Fruit fly (Drosophila melanogaster) whole organism, embryonic: ENCODE measurements around the gene CG33288.

Experiments used
- CG11723 ChIP-seq: fragments of 200-800 bp; sonication (Bioruptor generic); optimal IDR thresholded peaks from 2 replicates; lab custom pipeline; 2017; ENCODE audit warnings: missing biosample characterization, mild to moderate bottlenecking, missing genetic modification characterization
- CG15696 ChIP-seq: fragments of 200-800 bp; sonication (Bioruptor generic); optimal IDR thresholded peaks from 2 replicates; lab custom pipeline; 2019; ENCODE audit warnings: missing biosample characterization, mild to moderate bottlenecking, missing genetic modification characterization, moderate library complexity
- CG17361 ChIP-seq: fragments of 200-800 bp; sonication (Bioruptor generic); IDR thresholded peaks from 3 replicates; pipeline ENCODE4 v1.3.6; 2022; ENCODE audit warnings: missing biosample characterization, missing genetic modification characterization
- CG18476 ChIP-seq: fragments of 200-800 bp; sonication (Bioruptor generic); optimal IDR thresholded peaks from 2 replicates; lab custom pipeline; 2016; ENCODE audit warnings: missing biosample characterization, mild to moderate bottlenecking, missing genetic modification characterization
- CG18599 ChIP-seq: fragments of 200-800 bp; sonication (Bioruptor generic); optimal IDR thresholded peaks from 3 replicates; lab custom pipeline; 2017; ENCODE audit warnings: missing biosample characterization, missing genetic modification characterization, mild to moderate bottlenecking, moderate library complexity, missing genetic modification reagents
- CG2129 ChIP-seq: fragments of 200-800 bp; sonication (Bioruptor generic); IDR thresholded peaks from 2 replicates; pipeline ENCODE4 v1.3.6; 2022; ENCODE audit warnings: missing biosample characterization, missing genetic modification characterization; ENCODE audit not compliant: partially characterized antibody
- CG32767 ChIP-seq: fragments of 200-800 bp; sonication (Bioruptor generic); IDR thresholded peaks from 2 replicates; pipeline ENCODE4 v1.3.6; 2022; ENCODE audit warnings: missing biosample characterization, missing genetic modification characterization
- CG34224 ChIP-seq: fragments of 200-800 bp; sonication (Bioruptor generic); IDR thresholded peaks from 3 replicates; pipeline ENCODE4 v1.3.6; 2022; ENCODE audit warnings: missing biosample characterization, missing genetic modification characterization; ENCODE audit not compliant: partially characterized antibody
- CG34422 ChIP-seq: fragments of 200-800 bp; sonication (Bioruptor generic); IDR thresholded peaks from 3 replicates; pipeline ENCODE4 v1.3.6; 2022; ENCODE audit warnings: missing biosample characterization, missing genetic modification characterization
- CG6765 ChIP-seq: fragments of 200-800 bp; sonication (Bioruptor generic); optimal IDR thresholded peaks from 3 replicates; lab custom pipeline; 2017; ENCODE audit warnings: missing biosample characterization, mild to moderate bottlenecking, missing genetic modification characterization
- CG7372 ChIP-seq: fragments of 200-800 bp; sonication (Bioruptor generic); IDR thresholded peaks from 2 replicates; pipeline ENCODE4 v1.3.6; 2022; ENCODE audit warnings: missing biosample characterization, missing genetic modification characterization
- CG8924 ChIP-seq: fragments of 200-800 bp; optimal IDR thresholded peaks from 3 replicates; lab custom pipeline; 2019; ENCODE audit warnings: missing biosample characterization, mild to moderate bottlenecking, missing genetic modification characterization, moderate library complexity
- CG9215 ChIP-seq: fragments of 200-800 bp; sonication (Bioruptor generic); IDR thresholded peaks from 2 replicates; pipeline ENCODE4 v1.3.6; 2022; ENCODE audit warnings: missing biosample characterization, missing genetic modification characterization
- CG9437 ChIP-seq: fragments of 200-800 bp; sonication (Bioruptor generic); optimal IDR thresholded peaks from 2 replicates; lab custom pipeline; 2018; ENCODE audit warnings: missing biosample characterization, mild to moderate bottlenecking, missing genetic modification characterization
- CHES-1-like ChIP-seq: fragments of 200-800 bp; sonication (Bioruptor generic); optimal IDR thresholded peaks from 2 replicates; lab custom pipeline; 2016; ENCODE audit warnings: missing biosample characterization, missing genetic modification characterization
- ERR ChIP-seq: fragments of 200-800 bp; sonication (Bioruptor generic); optimal IDR thresholded peaks from 2 replicates; lab custom pipeline; 2016; ENCODE audit warnings: missing biosample characterization, missing genetic modification characterization
- H2.0 ChIP-seq: fragments of 200-800 bp; sonication (Bioruptor generic); IDR thresholded peaks from 2 replicates; pipeline ENCODE4 v1.3.6; 2022; ENCODE audit warnings: missing biosample characterization, missing genetic modification characterization
- HLH4C ChIP-seq: fragments of 200-800 bp; sonication (Bioruptor generic); IDR thresholded peaks from 3 replicates; pipeline ENCODE4 v1.3.6; 2022; ENCODE audit warnings: missing biosample characterization, missing genetic modification characterization; ENCODE audit not compliant: partially characterized antibody
- HLHmδ ChIP-seq: fragments of 200-800 bp; sonication (Bioruptor generic); optimal IDR thresholded peaks from 2 replicates; lab custom pipeline; 2018; ENCODE audit warnings: missing biosample characterization, mild to moderate bottlenecking, missing genetic modification characterization, moderate library complexity
- Hmx ChIP-seq: fragments of 200-800 bp; sonication (Bioruptor generic); optimal IDR thresholded peaks from 2 replicates; lab custom pipeline; 2016; ENCODE audit warnings: missing biosample characterization, missing genetic modification characterization
- MBD-R2 ChIP-seq: fragments of 200-800 bp; sonication (Bioruptor generic); IDR thresholded peaks from 2 replicates; pipeline ENCODE4 v1.3.6; 2022; ENCODE audit warnings: missing biosample characterization, missing genetic modification characterization
- Max ChIP-seq: fragments of 200-800 bp; sonication (Bioruptor generic); optimal IDR thresholded peaks from 2 replicates; lab custom pipeline; 2016; ENCODE audit warnings: missing biosample characterization, mild to moderate bottlenecking, missing genetic modification characterization
- Oaz ChIP-seq: fragments of 200-800 bp; sonication (Bioruptor generic); IDR thresholded peaks from 2 replicates; pipeline ENCODE4 v1.3.6; 2022; ENCODE audit warnings: missing biosample characterization, missing genetic modification characterization
- Oli ChIP-seq: fragments of 200-800 bp; sonication (Bioruptor generic); optimal IDR thresholded peaks from 2 replicates; lab custom pipeline; 2018; ENCODE audit warnings: missing biosample characterization, mild to moderate bottlenecking, missing genetic modification characterization, moderate library complexity
- Opbp ChIP-seq: fragments of 200-800 bp; sonication (Bioruptor generic); IDR thresholded peaks from 3 replicates; pipeline ENCODE4 v1.3.6; 2022; ENCODE audit warnings: missing biosample characterization, missing genetic modification characterization; ENCODE audit not compliant: partially characterized antibody
- Rfx ChIP-seq: fragments of 200-800 bp; sonication (Bioruptor generic); IDR thresholded peaks from 2 replicates; pipeline ENCODE4 v1.3.6; 2022; ENCODE audit warnings: missing biosample characterization, missing genetic modification characterization
- Spps ChIP-seq: fragments of 200-800 bp; sonication (Bioruptor generic); optimal IDR thresholded peaks from 2 replicates; lab custom pipeline; 2018; ENCODE audit warnings: missing biosample characterization, mild to moderate bottlenecking, missing genetic modification characterization
- Trl ChIP-seq, 3 experiments: fragments of >200 bp in 2 of 3; fragments of 200-800 bp in 1 of 3; sonication (Bioruptor generic) in 1 of 3; optimal IDR thresholded peaks; 2 replicates in 1 of 3; 3 replicates in 2 of 3; lab custom pipeline; 2016 to 2017; ENCODE audit warnings: missing biosample characterization in 1 of 3, missing genetic modification characterization in 1 of 3
- az2 ChIP-seq: fragments of 200-800 bp; sonication (Bioruptor generic); optimal IDR thresholded peaks from 3 replicates; lab custom pipeline; 2016; ENCODE audit warnings: missing biosample characterization, missing genetic modification characterization
- bab2 ChIP-seq: fragments of 200-800 bp; sonication (Bioruptor generic); optimal IDR thresholded peaks from 2 replicates; lab custom pipeline; 2016; ENCODE audit warnings: missing biosample characterization, missing genetic modification characterization
- cg ChIP-seq: fragments of 200-800 bp; sonication (Bioruptor generic); optimal IDR thresholded peaks from 3 replicates; lab custom pipeline; 2019; ENCODE audit warnings: missing biosample characterization, mild to moderate bottlenecking, missing genetic modification characterization, moderate library complexity
- chn ChIP-seq: fragments of 200-800 bp; sonication (Bioruptor generic); optimal IDR thresholded peaks from 2 replicates; lab custom pipeline; 2016; ENCODE audit warnings: missing biosample characterization, missing genetic modification characterization
- da ChIP-seq: fragments of 200-800 bp; sonication (Bioruptor generic); optimal IDR thresholded peaks from 2 replicates; lab custom pipeline; 2016; ENCODE audit warnings: missing biosample characterization, missing genetic modification characterization
- danr ChIP-seq: fragments of 200-800 bp; sonication (Bioruptor generic); IDR thresholded peaks from 2 replicates; pipeline ENCODE4 v1.3.6; 2022; ENCODE audit warnings: missing biosample characterization, missing genetic modification characterization
- disco-r ChIP-seq: fragments of 200-800 bp; sonication (Bioruptor generic); optimal IDR thresholded peaks from 2 replicates; lab custom pipeline; 2016; ENCODE audit warnings: missing biosample characterization, missing genetic modification characterization
- dm ChIP-seq: fragments of 200-800 bp; sonication (Bioruptor generic); optimal IDR thresholded peaks from 3 replicates; lab custom pipeline; 2016; ENCODE audit warnings: missing biosample characterization, missing genetic modification characterization
- eve ChIP-seq, 2 experiments: fragments of >200 bp; optimal IDR thresholded peaks; 2 replicates each; lab custom pipeline; 2017; ENCODE audit warnings: missing biosample characterization in 2 of 2, missing genetic modification characterization in 2 of 2
- ewg ChIP-seq: fragments of 200-800 bp; sonication (Bioruptor generic); optimal IDR thresholded peaks from 3 replicates; lab custom pipeline; 2017; ENCODE audit warnings: mild to moderate bottlenecking, missing biosample characterization, missing genetic modification reagents, missing genetic modification characterization
- fd96Cb ChIP-seq: fragments of 200-800 bp; sonication (Bioruptor generic); optimal IDR thresholded peaks from 2 replicates; lab custom pipeline; 2018; ENCODE audit warnings: missing biosample characterization, mild to moderate bottlenecking, missing genetic modification characterization, moderate library complexity
- ftz-f1 ChIP-seq: fragments of 200-800 bp; sonication (Bioruptor generic); optimal IDR thresholded peaks from 2 replicates; lab custom pipeline; 2016; ENCODE audit warnings: missing biosample characterization, missing genetic modification characterization
- jing ChIP-seq: fragments of 200-800 bp; sonication (Bioruptor generic); optimal IDR thresholded peaks from 2 replicates; lab custom pipeline; 2018; ENCODE audit warnings: missing biosample characterization, mild to moderate bottlenecking, missing genetic modification characterization
- jumu ChIP-seq: fragments of 200-800 bp; sonication (Bioruptor generic); optimal IDR thresholded peaks from 3 replicates; lab custom pipeline; 2016; ENCODE audit warnings: missing biosample characterization, missing genetic modification characterization
- mam ChIP-seq: fragments of 200-800 bp; sonication (Bioruptor generic); optimal IDR thresholded peaks from 3 replicates; lab custom pipeline; 2016; ENCODE audit warnings: missing biosample characterization, missing genetic modification characterization
- onecut ChIP-seq: fragments of 200-800 bp; sonication (Bioruptor generic); IDR thresholded peaks from 2 replicates; pipeline ENCODE4 v1.3.6; 2022; ENCODE audit warnings: missing biosample characterization, missing genetic modification characterization
- pita ChIP-seq: fragments of 200-800 bp; sonication (Bioruptor generic); optimal IDR thresholded peaks from 2 replicates; lab custom pipeline; 2017; ENCODE audit warnings: missing biosample characterization, mild to moderate bottlenecking, missing genetic modification characterization
- psq ChIP-seq: fragments of 200-800 bp; sonication (Bioruptor generic); optimal IDR thresholded peaks from 2 replicates; lab custom pipeline; 2017; ENCODE audit warnings: missing biosample characterization, missing genetic modification characterization
- tin ChIP-seq: fragments of 200-800 bp; sonication (Bioruptor generic); optimal IDR thresholded peaks from 3 replicates; lab custom pipeline; 2016; ENCODE audit warnings: missing biosample characterization, missing genetic modification characterization
- tll ChIP-seq, 2 experiments: fragments of 200-800 bp in 1 of 2; fragments of >200 bp in 1 of 2; sonication (Bioruptor generic) in 1 of 2; optimal IDR thresholded peaks; 2 replicates each; lab custom pipeline; 2017 to 2019; ENCODE audit warnings: missing biosample characterization in 2 of 2, missing genetic modification characterization in 2 of 2, mild to moderate bottlenecking in 1 of 2, moderate library complexity in 1 of 2
- wek ChIP-seq: fragments of 200-800 bp; sonication (Bioruptor generic); optimal IDR thresholded peaks from 3 replicates; lab custom pipeline; 2018; ENCODE audit warnings: missing biosample characterization, mild to moderate bottlenecking, missing genetic modification characterization, moderate library complexity
- zf30C ChIP-seq: fragments of 200-800 bp; sonication (Bioruptor generic); optimal IDR thresholded peaks from 3 replicates; lab custom pipeline; 2018; ENCODE audit warnings: missing biosample characterization, mild to moderate bottlenecking, missing genetic modification characterization

Gene CG33288

dm6 chr3L:21433744-21434384 lies 6.3 kb downstream of the CG33288 start (continued):
- TF ChIP-seq ewg (GFP tag; lab: Kevin White, UChicago) (no peak), Opbp (GFP tag; lab: Robert Waterston, UW) (0 out of 3 replicates have a peak, but pooled peaks have one; percentile 7), CG2129 (GFP tag; lab: Robert Waterston, UW) (no peak), CG18599 (no peak), CG34224 (GFP tag; lab: Robert Waterston, UW) (no peak), jing (GFP tag; lab: Kevin White, UChicago) (no peak), CG9437 (no peak), da (no peak), CG6765 (GFP tag; lab: Kevin White, UChicago) (peak; percentile 38), Spps (no peak), CG34422 (GFP tag; lab: Robert Waterston, UW) (peak; percentile 74; the same call in 1 of the 3 replicates), zf30C (no peak), CG8924 (no peak), fd96Cb (tag; lab: Kevin White, UChicago) (no peak), psq (no peak), Hmx (no peak), Rfx (GFP tag; lab: Robert Waterston, UW) (no peak), H2.0 (no peak), disco-r (GFP tag; lab: Kevin White, UChicago) (peak; percentile 2), Trl (optimal IDR thresholded peaks at IDR 0.05; lab: Kevin White, UChicago) (peak in 1 of 2 experiments; percentile 0), Trl (GFP tag; optimal IDR thresholded peaks at IDR 0.05; lab: Kevin White, UChicago) (no peak), CG18476 (GFP tag; lab: Kevin White, UChicago) (peak; percentile 48), wek (GFP tag; lab: Kevin White, UChicago) (no peak), bab2 (no peak), eve (GFP tag; optimal IDR thresholded peaks at IDR 0.05; lab: Kevin White, UChicago) (no peak), CG9215 (GFP tag; lab: Robert Waterston, UW) (no peak), CG17361 (GFP tag; lab: Robert Waterston, UW) (no peak), HLH4C (GFP tag; lab: Robert Waterston, UW) (no peak), CG11723 (no peak), CG15696 (tag; lab: Kevin White, UChicago) (no peak), HLHmδ (GFP tag; lab: Kevin White, UChicago) (no peak), chn (GFP tag; lab: Kevin White, UChicago) (no peak), Oli (tag; lab: Kevin White, UChicago) (no peak), az2 (GFP tag; lab: Kevin White, UChicago) (no peak), cg (peak; percentile 86), MBD-R2 (GFP tag; lab: Robert Waterston, UW) (peak; percentile 19; the same call in 1 of the 2 replicates), tll (GFP tag; optimal IDR thresholded peaks at IDR 0.05; lab: Kevin White, UChicago) (no peak), Max (peak; percentile 46), pita (no peak), mam (GFP tag; lab: Kevin White, UChicago) (no peak), ftz-f1 (GFP tag; lab: Kevin White, UChicago) (peak; percentile 12), dm (peak; percentile 92), CG32767 (GFP tag; lab: Robert Waterston, UW) (no peak), danr (GFP tag; lab: Robert Waterston, UW) (no peak), onecut (GFP tag; lab: Robert Waterston, UW) (no peak), CHES-1-like (GFP tag; lab: Kevin White, UChicago) (peak; percentile 11), jumu (no peak), CG7372 (GFP tag; lab: Robert Waterston, UW) (no peak), tin (GFP tag; lab: Kevin White, UChicago) (no peak), Oaz (GFP tag; lab: Robert Waterston, UW) (no peak), ERR (GFP tag; lab: Kevin White, UChicago) (no peak)
